Fruit fly (Drosophila melanogaster) whole organism, prepupa: ENCODE results near the gene CG2887.

ENCODE experiments used
- Blimp-1 ChIP-seq: fragments of 200-800 bp; sonication (Bioruptor generic); optimal IDR thresholded peaks from 3 replicates; lab custom pipeline; 2017; ENCODE audit warnings: missing biosample characterization, missing genetic modification characterization, mild to moderate bottlenecking, moderate library complexity, missing genetic modification reagents
- CG11294 ChIP-seq: fragments of 200-800 bp; sonication (Bioruptor generic); IDR thresholded peaks from 2 replicates; pipeline ENCODE4 v1.3.6; 2022; ENCODE audit warnings: missing biosample characterization, missing genetic modification characterization
- CG15336 ChIP-seq: fragments of 200-800 bp; sonication (Bioruptor generic); IDR thresholded peaks from 2 replicates; pipeline ENCODE4 v1.3.6; 2022; ENCODE audit warnings: missing biosample characterization, missing genetic modification characterization
- CG1621 ChIP-seq: fragments of 200-800 bp; sonication (Bioruptor generic); optimal IDR thresholded peaks from 3 replicates; lab custom pipeline; 2018; ENCODE audit warnings: missing biosample characterization, mild to moderate bottlenecking, missing genetic modification characterization
- CG16779 ChIP-seq: fragments of 200-800 bp; sonication (Bioruptor generic); optimal IDR thresholded peaks from 3 replicates; lab custom pipeline; 2017; ENCODE audit warnings: missing biosample characterization, mild to moderate bottlenecking, missing genetic modification characterization
- CG3032 ChIP-seq: fragments of 200-800 bp; optimal IDR thresholded peaks from 2 replicates; lab custom pipeline; 2019; ENCODE audit warnings: missing biosample characterization, mild to moderate bottlenecking, missing genetic modification characterization, moderate library complexity
- CG31627 ChIP-seq: fragments of 200-800 bp; sonication (Bioruptor generic); optimal IDR thresholded peaks from 3 replicates; lab custom pipeline; 2016; ENCODE audit warnings: missing biosample characterization, missing genetic modification characterization
- CG32006 ChIP-seq: fragments of 200-800 bp; sonication (Bioruptor generic); optimal IDR thresholded peaks from 3 replicates; lab custom pipeline; 2017; ENCODE audit warnings: missing biosample characterization, mild to moderate bottlenecking, missing genetic modification characterization
- CG4318 ChIP-seq: fragments of 200-800 bp; sonication (Bioruptor generic); optimal IDR thresholded peaks from 3 replicates; lab custom pipeline; 2017; ENCODE audit warnings: missing biosample characterization, mild to moderate bottlenecking, missing genetic modification characterization
- CG6163 ChIP-seq: fragments of 200-800 bp; sonication (Bioruptor generic); IDR thresholded peaks from 3 replicates; pipeline ENCODE4 v1.3.6; 2022; ENCODE audit warnings: missing biosample characterization, missing genetic modification characterization
- CG6276 ChIP-seq: fragments of 200-800 bp; sonication (Bioruptor generic); optimal IDR thresholded peaks from 2 replicates; lab custom pipeline; 2017; ENCODE audit warnings: missing biosample characterization, mild to moderate bottlenecking, missing genetic modification characterization
- CG6792 ChIP-seq: fragments of 200-800 bp; sonication (Bioruptor generic); optimal IDR thresholded peaks from 3 replicates; lab custom pipeline; 2016; ENCODE audit warnings: missing biosample characterization, missing genetic modification characterization
- CG6808 ChIP-seq: fragments of 200-800 bp; sonication (Bioruptor generic); optimal IDR thresholded peaks from 3 replicates; lab custom pipeline; 2017; ENCODE audit warnings: missing biosample characterization, missing genetic modification characterization, mild to moderate bottlenecking, moderate library complexity, missing genetic modification reagents
- CG6854 ChIP-seq: fragments of 200-800 bp; sonication (Bioruptor generic); optimal IDR thresholded peaks from 2 replicates; lab custom pipeline; 2017; ENCODE audit warnings: missing biosample characterization, mild to moderate bottlenecking, missing genetic modification characterization
- CG7368 ChIP-seq: fragments of 200-800 bp; sonication (Bioruptor generic); optimal IDR thresholded peaks from 3 replicates; lab custom pipeline; 2016; ENCODE audit warnings: missing biosample characterization, missing genetic modification characterization
- CG8119 ChIP-seq: fragments of 200-800 bp; sonication (Bioruptor generic); IDR thresholded peaks from 3 replicates; pipeline ENCODE4 v1.3.6; 2022; ENCODE audit warnings: missing biosample characterization, missing genetic modification characterization
- CG8319 ChIP-seq: fragments of 200-800 bp; sonication (Bioruptor generic); optimal IDR thresholded peaks from 3 replicates; lab custom pipeline; 2016; ENCODE audit warnings: missing biosample characterization, missing genetic modification characterization
- CG9139 ChIP-seq: fragments of 200-800 bp; sonication (Bioruptor generic); optimal IDR thresholded peaks from 3 replicates; lab custom pipeline; 2017; ENCODE audit warnings: missing biosample characterization, mild to moderate bottlenecking, missing genetic modification characterization
- Eip75B ChIP-seq: fragments of 200-800 bp; sonication (Bioruptor generic); optimal IDR thresholded peaks from 3 replicates; lab custom pipeline; 2016; ENCODE audit warnings: missing biosample characterization, missing genetic modification characterization
- Eip78C ChIP-seq: fragments of 200-800 bp; sonication (Bioruptor generic); peaks from one replicate; lab custom pipeline; 2016; ENCODE audit warnings: missing biosample characterization, missing genetic modification characterization
- Ets21C ChIP-seq: fragments of 200-800 bp; sonication (Bioruptor generic); optimal IDR thresholded peaks from 3 replicates; lab custom pipeline; 2016; ENCODE audit warnings: missing biosample characterization, missing genetic modification characterization
- Gug ChIP-seq: fragments of 200-800 bp; sonication (Bioruptor generic); IDR thresholded peaks from 2 replicates; pipeline ENCODE4 v1.3.6; 2022; ENCODE audit warnings: missing biosample characterization, missing genetic modification characterization
- Hr38 ChIP-seq: sonication (Bioruptor generic); optimal IDR thresholded peaks from 2 replicates; lab custom pipeline; 2016; ENCODE audit warnings: missing biosample characterization, missing genetic modification characterization
- Hr39 ChIP-seq: fragments of 200-800 bp; sonication (Bioruptor generic); optimal IDR thresholded peaks from 2 replicates; lab custom pipeline; 2016; ENCODE audit warnings: missing biosample characterization, missing genetic modification characterization
- Hr4 ChIP-seq: fragments of 200-800 bp; sonication (Bioruptor generic); optimal IDR thresholded peaks from 3 replicates; lab custom pipeline; 2016; ENCODE audit warnings: missing biosample characterization, missing genetic modification characterization
- Lpt ChIP-seq: fragments of 200-800 bp; sonication (Bioruptor generic); optimal IDR thresholded peaks from 3 replicates; lab custom pipeline; 2016; ENCODE audit warnings: missing biosample characterization, missing genetic modification characterization
- Met ChIP-seq: fragments of 200-800 bp; sonication (Bioruptor generic); optimal IDR thresholded peaks from 3 replicates; lab custom pipeline; 2016; ENCODE audit warnings: missing biosample characterization, missing genetic modification characterization
- Smox ChIP-seq: fragments of 200-800 bp; sonication (Bioruptor generic); optimal IDR thresholded peaks from 3 replicates; lab custom pipeline; 2016; ENCODE audit warnings: missing biosample characterization, missing genetic modification characterization
- Sox102F ChIP-seq: fragments of 200-800 bp; sonication (Bioruptor generic); optimal IDR thresholded peaks from 2 replicates; lab custom pipeline; 2016; ENCODE audit warnings: missing biosample characterization, mild to moderate bottlenecking, missing genetic modification characterization
- Sox14 ChIP-seq: fragments of 200-800 bp; sonication (Bioruptor generic); optimal IDR thresholded peaks from 3 replicates; lab custom pipeline; 2016; ENCODE audit warnings: missing biosample characterization, missing genetic modification characterization
- achi ChIP-seq: fragments of 200-800 bp; sonication (Bioruptor generic); optimal IDR thresholded peaks from 3 replicates; lab custom pipeline; 2016; ENCODE audit warnings: missing biosample characterization, missing genetic modification characterization
- acj6 ChIP-seq: fragments of 200-800 bp; sonication (Bioruptor generic); optimal IDR thresholded peaks from 3 replicates; lab custom pipeline; 2016; ENCODE audit warnings: missing biosample characterization, missing genetic modification characterization
- cyc ChIP-seq: fragments of 200-800 bp; sonication (Bioruptor generic); optimal IDR thresholded peaks from 3 replicates; lab custom pipeline; 2016; ENCODE audit warnings: missing biosample characterization, missing genetic modification characterization
- dac ChIP-seq: fragments of 200-800 bp; sonication (Bioruptor generic); optimal IDR thresholded peaks from 2 replicates; lab custom pipeline; 2017; ENCODE audit warnings: missing biosample characterization, mild to moderate bottlenecking, missing genetic modification characterization
- dsx ChIP-seq: fragments of 200-800 bp; optimal IDR thresholded peaks from 3 replicates; lab custom pipeline; 2019; ENCODE audit warnings: missing biosample characterization, mild to moderate bottlenecking, missing genetic modification characterization, moderate library complexity; ENCODE audit not compliant: poor library complexity, severe bottlenecking
- eg ChIP-seq: fragments of 200-800 bp; sonication (Bioruptor generic); IDR thresholded peaks from 3 replicates; pipeline ENCODE4 v1.3.6; 2022; ENCODE audit warnings: missing biosample characterization, missing genetic modification characterization
- esn ChIP-seq: fragments of 200-800 bp; sonication (Bioruptor generic); optimal IDR thresholded peaks from 2 replicates; lab custom pipeline; 2016; ENCODE audit warnings: missing biosample characterization, mild to moderate bottlenecking, missing genetic modification characterization, moderate library complexity
- fd59A ChIP-seq: fragments of 200-800 bp; sonication (Bioruptor generic); optimal IDR thresholded peaks from 2 replicates; lab custom pipeline; 2017; ENCODE audit warnings: missing biosample characterization, mild to moderate bottlenecking, missing genetic modification characterization, missing genetic modification reagents
- fkh ChIP-seq: fragments of 200-800 bp; sonication (Bioruptor generic); optimal IDR thresholded peaks from 3 replicates; lab custom pipeline; 2017; ENCODE audit warnings: missing biosample characterization, mild to moderate bottlenecking, missing genetic modification characterization, moderate library complexity
- net ChIP-seq: fragments of 200-800 bp; sonication (Bioruptor generic); optimal IDR thresholded peaks from 3 replicates; lab custom pipeline; 2016; ENCODE audit warnings: missing biosample characterization, missing genetic modification characterization
- pdm3 ChIP-seq: fragments of 200-800 bp; sonication (Bioruptor generic); optimal IDR thresholded peaks from 3 replicates; lab custom pipeline; 2016; ENCODE audit warnings: missing biosample characterization, missing genetic modification characterization
- salr ChIP-seq, 2 experiments: fragments of 200-800 bp; sonication (Bioruptor generic); optimal IDR thresholded peaks; 3 replicates each; lab custom pipeline; 2016 to 2018; ENCODE audit warnings: missing biosample characterization in 2 of 2, missing genetic modification characterization in 2 of 2, mild to moderate bottlenecking in 1 of 2
- ss ChIP-seq, 2 experiments: fragments of 200-800 bp; sonication (Bioruptor generic); optimal IDR thresholded peaks; 2 replicates in 1 of 2; 3 replicates in 1 of 2; lab custom pipeline; 2017 to 2018; ENCODE audit warnings: mild to moderate bottlenecking in 2 of 2, missing biosample characterization in 2 of 2, missing genetic modification characterization in 2 of 2, moderate library complexity in 1 of 2
- svp ChIP-seq: fragments of 200-800 bp; sonication (Bioruptor generic); peaks from one replicate; lab custom pipeline; 2016; ENCODE audit warnings: missing biosample characterization, missing genetic modification characterization
- topi ChIP-seq: fragments of 200-800 bp; sonication (Bioruptor generic); optimal IDR thresholded peaks from 3 replicates; lab custom pipeline; 2016; ENCODE audit warnings: missing biosample characterization, missing genetic modification characterization
- vri ChIP-seq: fragments of 200-800 bp; sonication (Bioruptor generic); optimal IDR thresholded peaks from 3 replicates; lab custom pipeline; 2016; ENCODE audit warnings: missing biosample characterization, mild to moderate bottlenecking, missing genetic modification characterization

Gene CG2887

dm6 chrX:10478443-10479368 is at the start of gene CG2887, which contains the start of gene PPP4R2r:
Gene CG2887, minus strand, starts transcription at chrX:10478493.
Gene PPP4R2r, plus strand, starts transcription at chrX:10478838.
- TF ChIP-seq Eip75B (GFP tag; lab: Kevin White, UChicago) (peak; percentile 2), CG6808 (peak; percentile 27), CG1621 (tag; lab: Kevin White, UChicago) (no peak), CG16779 (no peak), net (GFP tag; lab: Kevin White, UChicago) (peak; percentile 20), pdm3 (GFP tag; lab: Kevin White, UChicago) (no peak), CG6276 (GFP tag; lab: Kevin White, UChicago) (peak; percentile 47), CG8119 (GFP tag; lab: Robert Waterston, UW) (peak; percentile 54; the same call in 2 of the 3 replicates), Blimp-1 (GFP tag; lab: Kevin White, UChicago) (no peak), CG15336 (peak; percentile 49; the same call in 1 of the 2 replicates), Met (GFP tag; lab: Kevin White, UChicago) (no peak), dac (GFP tag; lab: Kevin White, UChicago) (no peak), achi (GFP tag; lab: Kevin White, UChicago) (peak; percentile 3), CG7368 (no peak), Hr38 (no peak), vri (GFP tag; lab: Kevin White, UChicago) (no peak), CG32006 (GFP tag; lab: Kevin White, UChicago) (no peak), fkh (GFP tag; lab: Kevin White, UChicago) (no peak), Ets21C (GFP tag; lab: Kevin White, UChicago) (no peak), svp (GFP tag; lab: Kevin White, UChicago) (peak; percentile 53), salr (GFP tag; optimal IDR thresholded peaks at IDR 0.05; lab: Kevin White, UChicago) (peak in 1 of 2 experiments; percentile 8), ss (GFP tag; optimal IDR thresholded peaks at IDR 0.05; lab: Kevin White, UChicago) (peak in 1 of 2 experiments; percentile 55), esn (GFP tag; lab: Kevin White, UChicago) (peak; percentile 10), Sox14 (no peak), eg (GFP tag; lab: Robert Waterston, UW) (no peak), Eip78C (GFP tag; lab: Kevin White, UChicago) (peak; percentile 76), acj6 (GFP tag; lab: Kevin White, UChicago) (no peak), CG11294 (GFP tag; lab: Robert Waterston, UW) (no peak), Hr39 (GFP tag; lab: Kevin White, UChicago) (no peak), Lpt (peak; percentile 30), CG6854 (GFP tag; lab: Kevin White, UChicago) (peak; percentile 28), CG6163 (0 out of 3 replicates have a peak, but pooled peaks have one; percentile 6), Gug (GFP tag; lab: Robert Waterston, UW) (no peak), CG3032 (no peak), dsx (peak; percentile 43)

dm6 chrX:10515323-10515853 is 37.1 kb upstream of the CG2887 start:
- TF ChIP-seq Eip78C (GFP tag; lab: Kevin White, UChicago) (peak; percentile 94), fkh (GFP tag; lab: Kevin White, UChicago) (no peak), CG31627 (GFP tag; lab: Kevin White, UChicago) (peak; percentile 22), Lpt (peak; percentile 14), CG15336 (peak; percentile 59), salr (GFP tag; optimal IDR thresholded peaks at IDR 0.05; lab: Kevin White, UChicago) (peak; percentile 33 to 46), CG8319 (GFP tag; lab: Kevin White, UChicago) (no peak), topi (peak; percentile 42), CG9139 (peak; percentile 42), ss (GFP tag; optimal IDR thresholded peaks at IDR 0.05; lab: Kevin White, UChicago) (peak; percentile 64 to 73), CG7368 (peak; percentile 22), Smox (GFP tag; lab: Kevin White, UChicago) (no peak), CG32006 (GFP tag; lab: Kevin White, UChicago) (peak; percentile 69), eg (GFP tag; lab: Robert Waterston, UW) (peak; percentile 75), Hr38 (no peak), cyc (GFP tag; lab: Kevin White, UChicago) (peak; percentile 31), Hr4 (GFP tag; lab: Kevin White, UChicago) (peak; percentile 72), CG3032 (peak; percentile 63), svp (GFP tag; lab: Kevin White, UChicago) (no peak), fd59A (GFP tag; lab: Kevin White, UChicago) (peak; percentile 47), CG11294 (GFP tag; lab: Robert Waterston, UW) (peak; percentile 46), Ets21C (GFP tag; lab: Kevin White, UChicago) (no peak), Sox102F (no peak), CG6792 (GFP tag; lab: Kevin White, UChicago) (peak; percentile 30), Gug (GFP tag; lab: Robert Waterston, UW) (peak; percentile 55), Eip75B (GFP tag; lab: Kevin White, UChicago) (peak; percentile 63), CG4318 (GFP tag; lab: Kevin White, UChicago) (peak; percentile 29)
